Worm (Caenorhabditis elegans) whole organism, early embryonic: ENCODE measurements around the gene F11G11.13.
"Not testable (repeated sequence)": the region's sequence is repeated elsewhere in the genome, so short reads cannot be mapped to it uniquely, and the experiment has no call there.

ENCODE experiments used
- B0310.2 ChIP-seq: sonication (generic microtip); optimal IDR thresholded peaks from 2 replicates; lab custom pipeline; 2016; ENCODE audit warnings: mild to moderate bottlenecking, missing genetic modification characterization, missing compliant biosample characterization
- F13C5.2 ChIP-seq: sonication (generic microtip); optimal IDR thresholded peaks from 2 replicates; lab custom pipeline; 2017; ENCODE audit warnings: mild to moderate bottlenecking, missing genetic modification characterization, inconsistent platforms, missing compliant biosample characterization
- aly-1 ChIP-seq: sonication (generic microtip); optimal IDR thresholded peaks from 2 replicates; lab custom pipeline; 2016; ENCODE audit warnings: missing genetic modification characterization, missing compliant biosample characterization
- ama-1 ChIP-seq: fragments of 150-350 bp; optimal IDR thresholded peaks from 2 replicates; lab custom pipeline; 2014
- ceh-13 ChIP-seq: fragments of 200-800 bp; sonication (Bioruptor generic); optimal IDR thresholded peaks from 2 replicates; lab custom pipeline; 2018; ENCODE audit warnings: mild to moderate bottlenecking, missing genetic modification characterization, missing compliant biosample characterization
- ceh-36 ChIP-seq: sonication (generic microtip); optimal IDR thresholded peaks from 2 replicates; lab custom pipeline; 2016; ENCODE audit warnings: missing genetic modification characterization, inconsistent platforms, missing compliant biosample characterization
- ets-7 ChIP-seq: sonication (generic microtip); optimal IDR thresholded peaks from 2 replicates; lab custom pipeline; 2016; ENCODE audit warnings: missing genotype, missing genetic modification characterization, missing compliant biosample characterization
- flt-1 ChIP-seq: fragments of 200-800 bp; sonication (Bioruptor generic); IDR thresholded peaks from 2 replicates; pipeline ENCODE4 v1.3.6; 2022; ENCODE audit warnings: missing genetic modification characterization, missing compliant biosample characterization
- hmbx-1 ChIP-seq: sonication (generic microtip); optimal IDR thresholded peaks from 2 replicates; lab custom pipeline; 2016; ENCODE audit warnings: mild to moderate bottlenecking, missing genetic modification characterization, missing compliant biosample characterization
- hmg-4 ChIP-seq: fragments of 200-800 bp; sonication (Bioruptor generic); optimal IDR thresholded peaks from 2 replicates; lab custom pipeline; 2018; ENCODE audit warnings: mild to moderate bottlenecking, missing genetic modification characterization, missing compliant biosample characterization
- hnd-1 ChIP-seq: sonication (generic microtip); optimal IDR thresholded peaks from 2 replicates; lab custom pipeline; 2016; ENCODE audit warnings: missing genetic modification characterization, missing compliant biosample characterization
- pes-1 ChIP-seq: fragments of 200-800 bp; sonication (Bioruptor generic); IDR thresholded peaks from 2 replicates; pipeline ENCODE4 v1.3.6; 2022; ENCODE audit warnings: missing genetic modification reagents, missing genetic modification characterization, missing compliant biosample characterization
- scrt-1 ChIP-seq: fragments of 200-800 bp; sonication (Bioruptor generic); IDR thresholded peaks from 2 replicates; pipeline ENCODE4 v1.3.6; 2022; ENCODE audit warnings: missing genetic modification characterization, missing compliant biosample characterization
- sea-1 ChIP-seq: fragments of 200-800 bp; sonication (Bioruptor generic); conservative IDR thresholded peaks from 2 replicates; pipeline ENCODE4 v1.3.6; 2022; ENCODE audit warnings: missing genetic modification characterization, missing compliant biosample characterization
- tbx-11 ChIP-seq: fragments of 200-800 bp; sonication (Bioruptor generic); IDR thresholded peaks from 2 replicates; pipeline ENCODE4 v1.3.6; 2022; ENCODE audit warnings: missing genetic modification characterization, missing compliant biosample characterization
- tbx-37 ChIP-seq: fragments of 200-800 bp; sonication (Bioruptor generic); conservative IDR thresholded peaks from 2 replicates; pipeline ENCODE4 v1.3.6; 2022; ENCODE audit warnings: missing genetic modification reagents, missing genetic modification characterization, missing compliant biosample characterization
- tra-4 ChIP-seq: sonication (generic microtip); optimal IDR thresholded peaks from 2 replicates; lab custom pipeline; 2017; ENCODE audit warnings: missing genetic modification characterization, missing compliant biosample characterization

The F11G11.13 gene

DNA sequence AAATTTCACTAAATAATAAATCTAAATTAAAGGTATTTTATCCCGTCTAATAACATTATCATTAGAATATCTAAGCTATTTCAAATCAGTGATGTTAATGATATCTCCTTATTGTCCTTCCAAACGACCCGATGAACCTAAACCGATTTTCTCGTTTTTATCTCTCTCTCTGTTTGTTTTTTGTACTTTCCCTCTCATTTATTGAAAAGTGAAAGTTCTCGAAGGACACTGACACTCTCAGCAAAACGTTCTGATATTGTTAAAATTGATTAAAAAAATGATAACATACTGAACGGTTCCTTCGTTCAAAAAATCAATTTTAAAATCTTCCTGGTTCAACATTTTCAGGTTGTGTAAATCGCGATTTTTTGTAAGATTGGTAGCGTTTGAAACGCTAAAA is at the start of gene F11G11.13:
TSS of gene F11G11.13 (minus strand) at position 89 of the 400 bp plus-strand sequence.
- TF ChIP-seq tbx-37 = no peak
- no peak for TF ChIP-seq hmbx-1 (tag; lab: Kevin White, UChicago)
- no peak for TF ChIP-seq sea-1 (GFP tag; lab: Robert Waterston, UW)
- TF ChIP-seq F13C5.2 (tag; lab: Kevin White, UChicago) = no peak
- no peak for TF ChIP-seq hmg-4
- no peak for TF ChIP-seq aly-1 (tag; lab: Kevin White, UChicago)

DNA sequence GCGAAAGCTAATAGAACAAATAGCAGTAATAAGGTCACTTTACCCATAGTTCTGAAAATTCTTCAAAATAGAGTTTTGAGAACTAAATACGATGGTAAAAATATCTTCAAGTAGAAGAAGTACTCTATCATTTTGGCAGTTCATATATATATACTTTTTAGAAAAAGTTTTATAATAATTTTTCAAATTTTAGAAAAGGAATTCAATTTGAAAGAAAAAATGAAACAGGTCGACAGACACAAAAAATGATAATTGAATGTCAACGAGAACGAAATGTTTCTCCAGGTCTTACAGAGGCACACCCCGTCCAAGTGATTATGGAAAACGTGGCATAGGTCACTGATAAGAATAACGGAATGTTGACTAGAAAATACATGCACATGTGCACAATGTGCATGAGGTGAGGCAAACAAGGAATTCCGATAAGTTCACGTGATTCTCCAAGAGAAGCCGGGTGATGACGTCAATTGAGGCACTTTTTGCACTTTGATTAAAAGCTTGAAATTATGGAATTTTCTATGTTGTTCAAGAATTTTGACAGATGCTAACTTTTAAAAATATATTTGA is 49.3 kb upstream of the F11G11.13 start, which contains the start of gene aagr-2:
TSS of gene aagr-2 (minus strand) at position 51 of the 567 bp plus-strand sequence.
- TF ChIP-seq ceh-13 (no peak), hnd-1 (tag; lab: Kevin White, UChicago) (no peak), ama-1 (lab: Kevin White, UChicago) (no peak), tra-4 (no peak), F13C5.2 (tag; lab: Kevin White, UChicago) (no peak), B0310.2 (tag; lab: Kevin White, UChicago) (no peak), ceh-36 (no peak), flt-1 (no peak), sea-1 (GFP tag; lab: Robert Waterston, UW) (no peak), hmbx-1 (tag; lab: Kevin White, UChicago) (no peak), pes-1 (GFP tag; lab: Robert Waterston, UW) (no peak), hmg-4 (no peak), tbx-37 (no peak), tbx-11 (GFP tag; lab: Robert Waterston, UW) (no peak), aly-1 (tag; lab: Kevin White, UChicago) (no peak), scrt-1 (GFP tag; lab: Robert Waterston, UW) (no peak)

DNA sequence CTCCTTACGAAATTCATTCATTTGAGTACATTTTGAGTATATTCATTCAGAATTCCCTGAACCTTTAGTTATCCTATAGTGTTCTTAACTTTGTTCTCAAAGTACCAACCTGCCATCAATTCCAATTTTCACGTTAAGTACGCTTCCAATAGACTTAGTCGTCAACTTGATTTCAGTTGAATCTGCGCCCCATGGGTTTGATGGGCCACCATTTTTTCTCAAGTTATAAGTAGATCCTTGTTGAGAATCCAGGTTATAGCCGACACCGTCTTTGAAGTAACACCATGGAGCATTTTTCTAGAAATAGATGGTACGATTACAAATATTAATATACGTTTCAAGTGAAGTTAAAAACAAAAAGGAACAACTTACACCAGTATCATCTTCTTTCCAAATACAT is 48.8 kb upstream of the F11G11.13 start:
- TF ChIP-seq hnd-1 (tag; lab: Kevin White, UChicago) = no peak
- no peak for TF ChIP-seq F13C5.2 (tag; lab: Kevin White, UChicago)
- TF ChIP-seq B0310.2 (tag; lab: Kevin White, UChicago) = no peak
- no peak for TF ChIP-seq ceh-36
- TF ChIP-seq flt-1 = no peak
- TF ChIP-seq scrt-1 (GFP tag; lab: Robert Waterston, UW) = no peak
- TF ChIP-seq tbx-11 (GFP tag; lab: Robert Waterston, UW) = no peak
- no peak for TF ChIP-seq ama-1 (lab: Kevin White, UChicago)
- TF ChIP-seq sea-1 (GFP tag; lab: Robert Waterston, UW) = no peak
- TF ChIP-seq hmg-4 = no peak
- no peak for TF ChIP-seq pes-1 (GFP tag; lab: Robert Waterston, UW)
- no peak for TF ChIP-seq hmbx-1 (tag; lab: Kevin White, UChicago)
- no peak for TF ChIP-seq tra-4
- TF ChIP-seq ets-7 (tag; lab: Kevin White, UChicago) = no peak
- TF ChIP-seq ceh-13 = no peak
- no peak for TF ChIP-seq aly-1 (tag; lab: Kevin White, UChicago)
- no peak for TF ChIP-seq tbx-37

DNA sequence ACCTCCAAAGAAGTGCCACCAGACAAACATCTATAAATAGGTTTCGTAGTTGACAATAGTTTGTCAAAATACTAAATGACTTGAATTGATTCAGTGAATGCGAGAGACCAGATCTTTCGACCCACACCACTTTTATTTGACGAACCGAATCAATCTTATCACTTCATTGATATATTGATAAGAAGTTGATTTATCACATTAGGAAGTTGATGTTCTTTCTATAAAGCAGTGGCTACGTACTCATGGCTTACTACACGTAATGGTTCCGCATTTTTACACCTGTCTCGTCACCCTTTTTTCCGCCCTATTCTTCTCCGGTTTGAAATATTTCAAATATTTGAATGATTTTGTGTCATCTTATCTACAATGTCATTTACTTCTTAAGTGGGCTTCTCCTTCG is 44.6 kb upstream of the F11G11.13 start:
- TF ChIP-seq tbx-11 (GFP tag; lab: Robert Waterston, UW) = no peak
- TF ChIP-seq flt-1 = no peak
- no peak for TF ChIP-seq tbx-37
- no peak for TF ChIP-seq hmg-4
- TF ChIP-seq ama-1 (lab: Kevin White, UChicago) = no peak
- no peak for TF ChIP-seq aly-1 (tag; lab: Kevin White, UChicago)
- no peak for TF ChIP-seq B0310.2 (tag; lab: Kevin White, UChicago)
- TF ChIP-seq F13C5.2 (tag; lab: Kevin White, UChicago) = no peak
- TF ChIP-seq pes-1 (GFP tag; lab: Robert Waterston, UW) = no peak
- no peak for TF ChIP-seq scrt-1 (GFP tag; lab: Robert Waterston, UW)
- TF ChIP-seq ets-7 (tag; lab: Kevin White, UChicago) = no peak
- no peak for TF ChIP-seq hnd-1 (tag; lab: Kevin White, UChicago)
- no peak for TF ChIP-seq sea-1 (GFP tag; lab: Robert Waterston, UW)

DNA sequence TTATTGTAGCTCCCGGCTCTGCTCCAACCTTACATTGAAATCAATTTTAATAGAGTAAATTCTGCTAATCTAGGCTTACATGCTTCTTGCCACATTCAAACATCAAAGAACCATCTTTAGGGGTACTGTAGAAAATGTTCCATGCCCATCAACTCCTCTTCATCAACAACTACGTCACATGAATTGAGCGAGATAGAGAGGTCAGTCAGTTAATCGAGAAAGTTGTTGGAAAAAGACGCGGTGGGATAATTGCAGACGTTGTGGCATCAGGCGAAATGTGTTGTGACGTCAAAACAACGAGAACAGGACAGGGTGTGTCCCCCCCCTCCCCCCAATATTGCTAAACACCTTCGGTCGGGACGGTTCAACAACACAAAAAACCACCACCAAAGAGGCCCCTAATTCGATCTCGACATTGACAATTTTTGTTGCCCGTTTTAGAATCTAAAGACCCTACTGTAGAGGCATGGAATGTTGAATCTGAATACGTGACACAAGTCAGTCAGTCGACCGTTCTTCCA is 42.6 kb upstream of the F11G11.13 start:
- TF ChIP-seq sea-1 (GFP tag; lab: Robert Waterston, UW) = no peak
- TF ChIP-seq ets-7 (tag; lab: Kevin White, UChicago) = no peak
- no peak for TF ChIP-seq hnd-1 (tag; lab: Kevin White, UChicago)
- no peak for TF ChIP-seq scrt-1 (GFP tag; lab: Robert Waterston, UW)
- no peak for TF ChIP-seq tra-4
- no peak for TF ChIP-seq ceh-36
- TF ChIP-seq B0310.2 (tag; lab: Kevin White, UChicago) = no peak
- no peak for TF ChIP-seq hmg-4
- no peak for TF ChIP-seq ama-1 (lab: Kevin White, UChicago)
- no peak for TF ChIP-seq tbx-37
- no peak for TF ChIP-seq F13C5.2 (tag; lab: Kevin White, UChicago)
- TF ChIP-seq pes-1 (GFP tag; lab: Robert Waterston, UW) = no peak
- no peak for TF ChIP-seq aly-1 (tag; lab: Kevin White, UChicago)

DNA sequence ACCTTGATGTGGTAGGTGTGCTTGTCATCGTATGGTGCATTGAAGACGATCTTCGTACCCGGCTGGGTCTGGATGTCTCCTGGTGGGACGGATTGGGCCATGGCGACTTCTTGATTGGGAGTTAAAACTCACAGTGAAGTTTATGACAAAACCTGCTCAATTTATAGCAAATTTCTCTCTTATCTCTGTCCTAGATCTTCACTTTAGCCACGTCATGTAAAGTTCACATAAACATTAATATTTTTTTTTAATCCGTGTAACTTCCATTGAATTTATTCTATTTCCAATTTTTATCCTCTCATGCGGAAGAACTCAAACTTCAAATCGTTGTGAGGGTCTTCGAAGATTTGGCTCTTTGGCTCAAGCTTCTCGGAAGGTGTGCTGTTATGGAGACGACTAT is 40.5 kb upstream of the F11G11.13 start, which contains the start of gene msp-31:
TSS of gene msp-31 (minus strand) at position 101 of the 400 bp plus-strand sequence.
- TF ChIP-seq F13C5.2 (tag; lab: Kevin White, UChicago); tra-4; tbx-11 (GFP tag; lab: Robert Waterston, UW): not testable (repeated sequence)

DNA sequence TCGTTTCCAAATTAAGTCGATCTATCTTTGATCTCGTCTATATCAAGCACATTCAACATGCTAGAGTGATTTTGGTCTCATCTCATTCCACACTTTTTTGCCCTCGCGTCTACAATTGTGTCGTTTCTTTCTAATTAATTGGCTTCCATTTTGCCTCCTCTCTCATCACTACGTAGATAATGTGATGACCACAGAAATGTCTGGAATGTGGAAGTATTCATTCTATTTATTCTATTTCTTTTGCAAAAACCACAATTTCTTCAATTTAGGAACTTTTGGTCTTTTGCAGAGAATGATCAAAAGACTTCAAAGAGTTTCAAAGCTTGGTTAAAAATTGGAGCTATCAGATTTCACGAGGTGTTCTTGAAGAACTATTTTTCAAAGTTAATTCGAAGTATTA is 39.6 kb upstream of the F11G11.13 start:
- no peak for TF ChIP-seq hmbx-1 (tag; lab: Kevin White, UChicago)
- TF ChIP-seq pes-1 (GFP tag; lab: Robert Waterston, UW) = no peak
- no peak for TF ChIP-seq hmg-4
- TF ChIP-seq ets-7 (tag; lab: Kevin White, UChicago) = no peak
- TF ChIP-seq aly-1 (tag; lab: Kevin White, UChicago) = no peak
- no peak for TF ChIP-seq hnd-1 (tag; lab: Kevin White, UChicago)
- TF ChIP-seq ceh-36 = no peak
- no peak for TF ChIP-seq F13C5.2 (tag; lab: Kevin White, UChicago)
